Fruit fly (Drosophila melanogaster) whole organism, pupa: ENCODE measurements around the gene Klc.

Experiments
- CG14655 ChIP-seq: fragments of 200-800 bp; sonication (Bioruptor generic); optimal IDR thresholded peaks from 3 replicates; lab custom pipeline; 2017; ENCODE audit warnings: mild to moderate bottlenecking, missing biosample characterization, missing genetic modification reagents, missing genetic modification characterization
- CG15710 ChIP-seq: fragments of 200-800 bp; sonication (Bioruptor generic); optimal IDR thresholded peaks from 2 replicates; lab custom pipeline; 2018; ENCODE audit warnings: missing biosample characterization, mild to moderate bottlenecking, missing genetic modification characterization, moderate library complexity
- CG34367 ChIP-seq: fragments of 200-800 bp; sonication (Bioruptor generic); optimal IDR thresholded peaks from 2 replicates; lab custom pipeline; 2018; ENCODE audit warnings: missing biosample characterization, mild to moderate bottlenecking, missing genetic modification characterization
- Pif1A ChIP-seq: fragments of 200-800 bp; sonication (Bioruptor generic); optimal IDR thresholded peaks from 3 replicates; lab custom pipeline; 2016; ENCODE audit warnings: missing biosample characterization, missing genetic modification characterization
- Snoo ChIP-seq: fragments of 200-800 bp; sonication (Bioruptor generic); optimal IDR thresholded peaks from 3 replicates; lab custom pipeline; 2017; ENCODE audit warnings: missing biosample characterization, mild to moderate bottlenecking, missing genetic modification characterization, inconsistent platforms
- gl ChIP-seq: fragments of 200-800 bp; sonication (Bioruptor generic); optimal IDR thresholded peaks from 2 replicates; lab custom pipeline; 2018; ENCODE audit warnings: missing biosample characterization, mild to moderate bottlenecking, missing genetic modification characterization
- rn ChIP-seq: fragments of 200-800 bp; sonication (Bioruptor generic); IDR thresholded peaks from 2 replicates; pipeline ENCODE4 v1.3.6; 2022; ENCODE audit warnings: missing biosample characterization, missing genetic modification characterization

dm6 chr3L:12717621-12718020 is 32.2 kb downstream of the Klc start:
- TF ChIP-seq Pif1A (GFP tag; lab: Kevin White, UChicago) (no peak), CG15710 (tag; lab: Kevin White, UChicago) (no peak), rn (GFP tag; lab: Robert Waterston, UW) (no peak), Snoo (no peak), gl (tag; lab: Kevin White, UChicago) (no peak), CG34367 (no peak), CG14655 (no peak)
